Worm (Caenorhabditis elegans) whole organism, L4/young adult: ENCODE results near the gene elpc-3.

Experiments
- W03F9.2 ChIP-seq: fragments of 150-350 bp; optimal IDR thresholded peaks from 2 replicates; lab custom pipeline; 2014; ENCODE audit warnings: missing biosample characterization, missing genetic modification characterization
- dao-5 ChIP-seq: sonication (generic microtip); optimal IDR thresholded peaks from 2 replicates; lab custom pipeline; 2016; ENCODE audit warnings: missing genotype, missing genetic modification characterization, moderate library complexity, missing compliant biosample characterization
- him-1 ChIP-seq: sonication (generic microtip); optimal IDR thresholded peaks from 2 replicates; lab custom pipeline; 2016; ENCODE audit warnings: missing genotype, missing genetic modification reagents, missing genetic modification characterization, missing compliant biosample characterization

ce11 chrV:12181310-12181709, at the start of gene elpc-3:
- TF ChIP-seq dao-5 (tag; lab: Kevin White, UChicago) = no peak
- TF ChIP-seq him-1 (tag; lab: Kevin White, UChicago) = no peak
- TF ChIP-seq W03F9.2 (tag; lab: Kevin White, UChicago) = no peak
